Worm (Caenorhabditis elegans) whole organism, L3 larva: ENCODE results near the gene ssp-35.
A peak's percentile ranks its signal among the peaks of the same experiment; 100 is the strongest.

Experiments used
- R02D3.7 ChIP-seq: fragments of 150-350 bp; optimal IDR thresholded peaks from 2 replicates; lab custom pipeline; 2014; ENCODE audit warnings: missing biosample characterization, missing genetic modification characterization
- aly-2 ChIP-seq: fragments of 150-350 bp; optimal IDR thresholded peaks from 2 replicates; lab custom pipeline; 2014; ENCODE audit warnings: missing biosample characterization, missing genetic modification characterization
- ceh-28 ChIP-seq: fragments of 150-350 bp; optimal IDR thresholded peaks from 2 replicates; lab custom pipeline; 2014; ENCODE audit warnings: missing biosample characterization, missing genetic modification reagents, missing genetic modification characterization
- ceh-9 ChIP-seq: sonication (generic microtip); optimal IDR thresholded peaks from 2 replicates; lab custom pipeline; 2018; ENCODE audit warnings: missing biosample characterization, missing genetic modification characterization
- daf-12 ChIP-seq: fragments of 150-350 bp; optimal IDR thresholded peaks from 2 replicates; lab custom pipeline; 2014; ENCODE audit warnings: missing biosample characterization, missing genetic modification reagents, missing genetic modification characterization
- egl-27 ChIP-seq: sonication (generic microtip); optimal IDR thresholded peaks from 4 replicates; lab custom pipeline; 2017; ENCODE audit warnings: missing biosample characterization, missing genetic modification reagents, missing genetic modification characterization
- egl-5 ChIP-seq: fragments of 150-350 bp; optimal IDR thresholded peaks from 2 replicates; lab custom pipeline; 2017; ENCODE audit warnings: missing biosample characterization, missing genetic modification reagents, missing genetic modification characterization, inconsistent platforms
- hmg-11 ChIP-seq: sonication (generic microtip); optimal IDR thresholded peaks from 2 replicates; lab custom pipeline; 2016; ENCODE audit warnings: missing genetic modification characterization, missing compliant biosample characterization
- jun-1 ChIP-seq: fragments of 150-350 bp; optimal IDR thresholded peaks from 2 replicates; lab custom pipeline; 2014; ENCODE audit warnings: missing biosample characterization, missing genetic modification reagents, missing genetic modification characterization
- lin-15B ChIP-seq: fragments of 150-350 bp; optimal IDR thresholded peaks from 2 replicates; lab custom pipeline; 2014; ENCODE audit warnings: missing biosample characterization, missing genetic modification characterization
- lin-39 ChIP-seq: fragments of 150-350 bp; optimal IDR thresholded peaks from 2 replicates; lab custom pipeline; 2018; ENCODE audit warnings: missing biosample characterization, missing genetic modification reagents, missing genetic modification characterization
- lsy-12 ChIP-seq: sonication (generic microtip); optimal IDR thresholded peaks from 2 replicates; lab custom pipeline; 2016; ENCODE audit warnings: mild to moderate bottlenecking, missing genetic modification characterization, missing compliant biosample characterization
- mdl-1 ChIP-seq: fragments of 150-350 bp; optimal IDR thresholded peaks from 2 replicates; lab custom pipeline; 2014; ENCODE audit warnings: missing biosample characterization, missing genetic modification characterization
- nfya-1 ChIP-seq: sonication (generic microtip); optimal IDR thresholded peaks from 2 replicates; lab custom pipeline; 2017; ENCODE audit warnings: missing genetic modification characterization, mild to moderate bottlenecking, missing compliant biosample characterization, antibody characterized with exemption, moderate library complexity; ENCODE audit not compliant: insufficient read depth
- nhr-23 ChIP-seq: fragments of 150-350 bp; optimal IDR thresholded peaks from 2 replicates; lab custom pipeline; 2014; ENCODE audit warnings: missing biosample characterization, missing genetic modification reagents, missing genetic modification characterization
- nhr-28 ChIP-seq: fragments of 150-350 bp; optimal IDR thresholded peaks from 2 replicates; lab custom pipeline; 2014; ENCODE audit warnings: missing biosample characterization, missing genetic modification characterization
- nhr-67 ChIP-seq: fragments of 150-350 bp; optimal IDR thresholded peaks from 2 replicates; lab custom pipeline; 2014; ENCODE audit warnings: missing biosample characterization, missing genetic modification characterization
- nhr-77 ChIP-seq: fragments of 150-350 bp; optimal IDR thresholded peaks from 2 replicates; lab custom pipeline; 2014; ENCODE audit warnings: missing biosample characterization, missing genetic modification characterization
- skn-1 ChIP-seq: fragments of 150-350 bp; optimal IDR thresholded peaks from 2 replicates; lab custom pipeline; 2014; ENCODE audit warnings: missing biosample characterization, missing genetic modification characterization
- snpc-4 ChIP-seq: fragments of 150-350 bp; optimal IDR thresholded peaks from 2 replicates; lab custom pipeline; 2014; ENCODE audit warnings: missing biosample characterization, missing genetic modification characterization
- unc-39 ChIP-seq: sonication (generic microtip); optimal IDR thresholded peaks from 4 replicates; lab custom pipeline; 2017; ENCODE audit warnings: missing biosample characterization, missing genetic modification characterization
- ztf-4 ChIP-seq: fragments of 150-350 bp; optimal IDR thresholded peaks from 2 replicates; lab custom pipeline; 2014; ENCODE audit warnings: missing biosample characterization, missing genetic modification characterization

Gene ssp-35

DNA sequence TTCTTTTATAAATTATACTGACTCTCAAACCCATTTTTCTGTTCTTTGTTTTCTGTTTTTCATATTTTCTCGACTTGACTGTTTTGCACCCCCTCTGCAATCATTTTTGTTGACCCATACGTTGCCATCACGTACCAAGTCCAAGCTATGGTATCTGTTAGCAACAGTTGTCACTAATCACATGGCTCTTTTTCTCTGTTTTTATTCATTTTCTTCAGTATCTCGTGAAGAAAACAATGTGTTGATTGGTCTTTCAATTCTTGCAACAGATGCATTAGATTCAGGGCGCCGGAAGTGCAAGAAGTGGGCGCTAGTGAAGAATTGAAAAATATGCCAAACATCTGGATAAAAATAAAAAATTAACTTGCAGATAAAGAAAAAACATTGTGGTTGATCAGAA lies 28.1 kb downstream of the ssp-35 start:
- TF ChIP-seq aly-2 (no peak), hmg-11 (tag; lab: Kevin White, UChicago) (no peak), nfya-1 (tag; lab: Kevin White, UChicago) (peak; percentile 45), lin-39 (tag; lab: Kevin White, UChicago) (peak; percentile 9), jun-1 (tag; lab: Kevin White, UChicago) (no peak), mdl-1 (tag; lab: Kevin White, UChicago) (no peak), ceh-9 (tag; lab: Kevin White, UChicago) (no peak), nhr-77 (no peak), egl-5 (tag; lab: Kevin White, UChicago) (peak; percentile 29)
- TF ChIP-seq, all 47 proteins: peak for 3

DNA sequence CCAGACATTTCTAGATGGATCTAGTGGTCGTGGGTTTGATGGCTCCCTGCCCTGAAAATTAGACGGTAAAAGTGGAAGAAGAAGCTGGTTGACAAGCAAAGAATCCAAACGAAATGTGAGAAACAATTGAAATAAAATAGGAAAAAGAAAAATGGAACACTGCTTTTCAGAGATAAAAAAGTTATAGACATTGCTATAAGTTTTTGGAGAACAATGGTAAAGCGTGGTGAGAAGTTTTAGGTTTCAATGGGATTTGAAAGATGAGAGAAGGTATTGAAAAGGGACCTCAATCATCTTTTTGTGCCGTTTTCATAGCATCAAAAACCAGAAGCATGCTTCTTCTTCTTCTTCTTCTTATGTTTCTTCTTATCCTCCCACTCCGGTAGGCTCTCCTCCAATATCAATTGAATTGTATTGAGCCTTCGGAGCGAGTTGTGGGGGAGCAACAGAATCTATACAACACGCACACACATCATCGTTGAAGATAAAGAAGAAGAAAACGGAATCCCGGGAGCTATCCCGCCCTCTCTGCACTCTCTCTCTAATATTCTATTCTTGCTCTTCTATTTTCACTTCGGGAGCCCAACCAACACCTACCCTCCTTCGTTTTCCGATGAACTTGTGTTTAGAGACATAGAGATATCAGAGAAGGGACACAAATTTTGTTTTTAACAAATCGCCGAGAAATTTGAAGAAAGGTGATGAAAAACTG lies 29.2 kb downstream of the ssp-35 start, which contains the start of gene myo-3:
Gene myo-3 (minus strand): TSS at position 51 of the 712 bp plus-strand sequence.
- no peak for TF ChIP-seq unc-39 (tag; lab: Kevin White, UChicago)
- no peak for TF ChIP-seq nhr-28 (tag; lab: Kevin White, UChicago)
- TF ChIP-seq skn-1 (tag; lab: Kevin White, UChicago), result no peak
- TF ChIP-seq nhr-23 (tag; lab: Kevin White, UChicago), result no peak
- no peak for TF ChIP-seq nhr-77
- no peak for TF ChIP-seq lin-15B (tag; lab: Kevin White, UChicago)
- no peak for TF ChIP-seq egl-27 (tag; lab: Kevin White, UChicago)
- TF ChIP-seq nhr-67 (tag; lab: Kevin White, UChicago), result no peak
- no peak for TF ChIP-seq ztf-4 (tag; lab: Kevin White, UChicago)
- TF ChIP-seq R02D3.7, result no peak
- no peak for TF ChIP-seq snpc-4 (tag; lab: Kevin White, UChicago)
- TF ChIP-seq daf-12 (tag; lab: Kevin White, UChicago), result no peak

DNA sequence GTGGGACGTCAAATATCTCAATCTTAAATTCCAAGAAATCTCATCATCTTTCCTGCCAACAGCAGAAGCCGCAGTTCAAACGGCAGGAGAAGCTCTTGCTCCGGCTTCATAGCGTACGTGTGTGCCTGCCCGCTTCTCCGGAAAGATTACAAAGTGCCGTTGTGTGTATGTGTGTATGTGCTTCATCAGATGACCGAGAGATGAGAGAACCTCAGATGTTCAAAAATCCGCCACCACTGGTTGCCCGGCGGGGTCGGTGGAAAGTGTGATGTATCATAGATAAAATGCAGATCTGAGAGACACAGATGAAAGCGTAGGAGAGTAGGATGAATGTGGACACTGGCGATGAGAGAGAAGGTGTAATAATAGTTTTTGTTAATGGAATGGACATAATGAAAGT lies 30.2 kb downstream of the ssp-35 start:
- peak; percentile 4 for TF ChIP-seq lin-39 (tag; lab: Kevin White, UChicago)
- TF ChIP-seq nhr-67 (tag; lab: Kevin White, UChicago), result no peak
- no peak for TF ChIP-seq nhr-77
- TF ChIP-seq ceh-28 (tag; lab: Kevin White, UChicago), result no peak
- TF ChIP-seq ceh-9 (tag; lab: Kevin White, UChicago), result no peak
- TF ChIP-seq lsy-12 (tag; lab: Kevin White, UChicago), result no peak
